Worm (Caenorhabditis elegans): ENCODE data around the gene acr-9.

The acr-9 gene

ce11 chrX:13653573-13653972, 6.9 kb upstream of the acr-9 start (continued):
- TF ChIP-seq ztf-25 (GFP tag; IDR thresholded peaks at IDR 0.05) = 0 out of 2 replicates have a peak, but pooled peaks have one; percentile 55
- peak; percentile 92 for TF ChIP-seq pbrm-1 (GFP tag; IDR thresholded peaks at IDR 0.05)
- peak; percentile 21 for TF ChIP-seq atf-7 (tag; optimal IDR thresholded peaks at IDR 0.05)
- peak; percentile 85 for TF ChIP-seq nhr-90 (tag; optimal IDR thresholded peaks at IDR 0.05)
- peak; percentile 80 for TF ChIP-seq B0261.1 (tag; optimal IDR thresholded peaks at IDR 0.05)
- peak; percentile 94 for TF ChIP-seq rpc-1 (optimal IDR thresholded peaks at IDR 0.05)
- TF ChIP-seq rpc-1 (tag; optimal IDR thresholded peaks at IDR 0.05) = peak; percentile 96
- 0 out of 2 replicates have a peak, but pooled peaks have one; percentile 12 for TF ChIP-seq hsf-1 (GFP tag; IDR thresholded peaks at IDR 0.05)
- no peak for TF ChIP-seq C17E4.6 (GFP tag; IDR thresholded peaks at IDR 0.05)
- TF ChIP-seq hlh-12 (tag; optimal IDR thresholded peaks at IDR 0.05) = peak; percentile 67
- peak; percentile 87 for TF ChIP-seq die-1 (tag; optimal IDR thresholded peaks at IDR 0.05)
- peak; percentile 59 for TF ChIP-seq chd-7 (tag; optimal IDR thresholded peaks at IDR 0.05)
- TF ChIP-seq unc-130 (GFP tag; optimal IDR thresholded peaks at IDR 0.05) = peak; percentile 5
- TF ChIP-seq ztf-22 (GFP tag; optimal IDR thresholded peaks at IDR 0.05) = no peak
- TF ChIP-seq snpc-1.3 (tag; optimal IDR thresholded peaks at IDR 0.05; ENCODE audit: insufficient read depth) = peak; percentile 51
- TF ChIP-seq snpc-1.1 (tag; optimal IDR thresholded peaks at IDR 0.05; ENCODE audit: insufficient read depth) = peak; percentile 60
- TF ChIP-seq nhr-80 (tag; optimal IDR thresholded peaks at IDR 0.05) = peak; percentile 20
- TF ChIP-seq sdz-38 (tag; optimal IDR thresholded peaks at IDR 0.05) = no peak
- no peak for TF ChIP-seq F57A8.1 (GFP tag; optimal IDR thresholded peaks at IDR 0.05)
- TF ChIP-seq rec-8 (tag; optimal IDR thresholded peaks at IDR 0.05) = peak in 1 of 2 experiments; percentile 74
- peak; percentile 42; the same call in 1 of the 2 replicates for TF ChIP-seq madf-6 (GFP tag; IDR thresholded peaks at IDR 0.05)
- TF ChIP-seq madf-10 (tag; optimal IDR thresholded peaks at IDR 0.05) = peak; percentile 20
- peak; percentile 62; the same call in 1 of the 2 replicates for TF ChIP-seq cebp-1 (GFP tag; IDR thresholded peaks at IDR 0.05)
- TF ChIP-seq cebp-1 (tag; optimal IDR thresholded peaks at IDR 0.05) = no peak
- peak; percentile 10 for TF ChIP-seq F49E8.2 (tag; optimal IDR thresholded peaks at IDR 0.05; ENCODE audit: insufficient read depth)
- TF ChIP-seq hmg-20 (GFP tag; IDR thresholded peaks at IDR 0.05) = peak; percentile 57; the same call in 1 of the 2 replicates
- peak; percentile 58 for TF ChIP-seq ZK185.1 (tag; optimal IDR thresholded peaks at IDR 0.05; ENCODE audit: poor library complexity, severe bottlenecking)
- TF ChIP-seq ztf-26 (tag; optimal IDR thresholded peaks at IDR 0.05) = peak; percentile 10
- TF ChIP-seq lin-40 (tag; optimal IDR thresholded peaks at IDR 0.05) = peak; percentile 41
- peak; percentile 39 for TF ChIP-seq attf-5 (GFP tag; optimal IDR thresholded peaks at IDR 0.05)
- TF ChIP-seq mes-4 (tag; optimal IDR thresholded peaks at IDR 0.05) = peak; percentile 11
- peak; percentile 59 for TF ChIP-seq T07F8.4 (tag; optimal IDR thresholded peaks at IDR 0.05)
- TF ChIP-seq madf-8 (GFP tag; conservative IDR thresholded peaks at IDR 0.05) = no peak
- peak; percentile 53; the same call in 1 of the 2 replicates for TF ChIP-seq nfyb-1 (GFP tag; IDR thresholded peaks at IDR 0.05)
- TF ChIP-seq F23B12.7 (tag; optimal IDR thresholded peaks at IDR 0.05; ENCODE audit: insufficient read depth) = no peak
- peak; percentile 58 for TF ChIP-seq hrde-1 (tag; optimal IDR thresholded peaks at IDR 0.05; ENCODE audit: borderline replicate concordance)
- 0 out of 2 replicates have a peak, but pooled peaks have one; percentile 12 for TF ChIP-seq ztf-6 (GFP tag; IDR thresholded peaks at IDR 0.05)
- TF ChIP-seq ceh-58 (GFP tag; IDR thresholded peaks at IDR 0.05) = 0 out of 2 replicates have a peak, but pooled peaks have one; percentile 44
- TF ChIP-seq him-1 (tag; optimal IDR thresholded peaks at IDR 0.05) = peak; percentile 83
